Fruit fly (Drosophila melanogaster) whole organism, pupa: ENCODE measurements around the gene beag.

Source experiments
- CG12605 ChIP-seq: fragments of 200-800 bp; sonication (Bioruptor generic); IDR thresholded peaks from 2 replicates; pipeline ENCODE4 v1.3.6; 2022; ENCODE audit warnings: missing biosample characterization, missing genetic modification characterization
- CG13204 ChIP-seq: fragments of 200-800 bp; sonication (Bioruptor generic); optimal IDR thresholded peaks from 2 replicates; lab custom pipeline; 2018; ENCODE audit warnings: missing biosample characterization, mild to moderate bottlenecking, missing genetic modification characterization, moderate library complexity
- CG14655 ChIP-seq: fragments of 200-800 bp; sonication (Bioruptor generic); optimal IDR thresholded peaks from 3 replicates; lab custom pipeline; 2017; ENCODE audit warnings: mild to moderate bottlenecking, missing biosample characterization, missing genetic modification reagents, missing genetic modification characterization
- CG8301 ChIP-seq: fragments of 200-800 bp; sonication (Bioruptor generic); optimal IDR thresholded peaks from 2 replicates; lab custom pipeline; 2018; ENCODE audit warnings: missing biosample characterization, mild to moderate bottlenecking, missing genetic modification characterization
- fd96Ca ChIP-seq: fragments of 200-800 bp; sonication (Bioruptor generic); IDR thresholded peaks from 3 replicates; pipeline ENCODE4 v1.3.6; 2022; ENCODE audit warnings: missing biosample characterization, missing genetic modification characterization

dm6 chr3R:9090303-9090702 is 25.4 kb upstream of the beag start:
- TF ChIP-seq CG8301 (tag; lab: Kevin White, UChicago), result no peak
- no peak for TF ChIP-seq CG13204 (GFP tag; lab: Kevin White, UChicago)
- TF ChIP-seq CG14655 (GFP tag; lab: Kevin White, UChicago), result no peak
- no peak for TF ChIP-seq fd96Ca (GFP tag; lab: Robert Waterston, UW)
- TF ChIP-seq CG12605 (GFP tag; lab: Robert Waterston, UW), result no peak
